Worm (Caenorhabditis elegans): Measurements from ENCODE around the gene pals-32.

DNA sequence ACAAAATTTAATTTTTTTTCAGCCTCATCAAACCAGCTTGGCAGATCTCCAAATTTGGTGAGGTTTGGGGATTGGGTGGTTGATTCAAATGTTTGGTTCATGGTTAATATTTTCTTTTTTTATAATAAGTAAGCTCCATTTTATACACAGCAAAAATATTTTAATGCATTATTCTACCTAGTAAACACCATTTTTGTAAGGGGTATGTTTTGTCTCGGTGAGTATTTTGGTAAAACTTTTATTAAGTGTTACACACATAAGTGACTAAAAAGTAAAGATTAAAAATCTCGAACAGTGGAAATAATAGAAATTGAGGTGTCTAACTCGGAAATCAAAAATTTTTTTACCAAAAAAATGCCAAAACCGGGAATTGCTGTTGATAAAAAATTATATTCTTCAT, 7.7 kb upstream of the pals-32 start, which contains the start of gene srw-4:
- TF ChIP-seq klf-2 (GFP tag; conservative IDR thresholded peaks at IDR 0.05) (no peak), ztf-23 (GFP tag; IDR thresholded peaks at IDR 0.05) (no peak), med-1 (GFP tag; optimal IDR thresholded peaks at IDR 0.05; ENCODE audit: insufficient read depth) (no peak), tab-1 (GFP tag; IDR thresholded peaks at IDR 0.05) (no peak), flt-1 (GFP tag; IDR thresholded peaks at IDR 0.05) (no peak), ref-1 (GFP tag; conservative IDR thresholded peaks at IDR 0.05) (no peak), cog-1 (tag; optimal IDR thresholded peaks at IDR 0.05) (no peak), T22C8.4 (GFP tag; IDR thresholded peaks at IDR 0.05) (no peak), ztf-29 (GFP tag; IDR thresholded peaks at IDR 0.05) (no peak)

All from whole organism, midembryonic.